Fruit fly (Drosophila melanogaster): Measurements from ENCODE around the gene Cpr65Au.

Gene Cpr65Au

DNA sequence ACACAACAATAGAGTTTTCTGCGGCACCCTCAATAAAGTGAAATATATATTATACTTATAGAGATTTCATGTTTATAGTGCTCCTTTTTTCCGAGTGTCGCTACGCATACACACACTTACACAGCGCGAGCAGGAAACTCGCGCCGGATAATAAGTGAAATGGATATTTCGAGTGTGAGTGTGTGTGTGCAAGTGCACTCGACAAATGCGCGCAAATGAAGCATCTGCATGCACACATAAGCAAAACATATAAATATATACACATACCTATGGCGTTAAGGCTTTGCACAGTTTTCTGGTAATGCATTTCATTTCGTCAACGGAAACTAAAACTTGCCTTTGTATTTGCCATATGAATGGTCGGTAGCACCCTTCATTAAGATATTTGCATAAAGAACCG, 16.4 kb downstream of the Cpr65Au start:
- no peak for TF ChIP-seq CG17801 (GFP tag; optimal IDR thresholded peaks at IDR 0.05; ENCODE audit: partially characterized antibody)

DNA sequence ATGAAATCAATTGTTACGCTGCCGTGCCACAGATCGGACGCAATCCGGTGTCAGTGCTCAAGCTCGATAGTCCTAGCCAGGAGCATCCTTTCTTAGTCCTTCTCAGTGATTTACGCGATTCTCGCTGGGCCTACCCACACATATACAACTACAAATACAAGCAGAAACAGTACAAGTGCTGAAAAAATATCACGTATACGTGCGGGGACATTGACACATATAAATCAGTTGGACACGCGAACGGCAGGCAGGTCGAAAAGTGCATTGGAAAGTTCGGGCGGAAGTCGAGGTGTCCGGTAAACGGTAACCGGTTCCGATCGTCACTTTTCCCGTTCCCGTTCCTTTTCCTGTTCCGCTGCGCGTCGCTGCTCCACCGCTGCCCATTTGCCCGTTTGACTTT, 20.5 kb downstream of the Cpr65Au start:
- TF ChIP-seq CG17801 (GFP tag; optimal IDR thresholded peaks at IDR 0.05; ENCODE audit: partially characterized antibody), result no peak

DNA sequence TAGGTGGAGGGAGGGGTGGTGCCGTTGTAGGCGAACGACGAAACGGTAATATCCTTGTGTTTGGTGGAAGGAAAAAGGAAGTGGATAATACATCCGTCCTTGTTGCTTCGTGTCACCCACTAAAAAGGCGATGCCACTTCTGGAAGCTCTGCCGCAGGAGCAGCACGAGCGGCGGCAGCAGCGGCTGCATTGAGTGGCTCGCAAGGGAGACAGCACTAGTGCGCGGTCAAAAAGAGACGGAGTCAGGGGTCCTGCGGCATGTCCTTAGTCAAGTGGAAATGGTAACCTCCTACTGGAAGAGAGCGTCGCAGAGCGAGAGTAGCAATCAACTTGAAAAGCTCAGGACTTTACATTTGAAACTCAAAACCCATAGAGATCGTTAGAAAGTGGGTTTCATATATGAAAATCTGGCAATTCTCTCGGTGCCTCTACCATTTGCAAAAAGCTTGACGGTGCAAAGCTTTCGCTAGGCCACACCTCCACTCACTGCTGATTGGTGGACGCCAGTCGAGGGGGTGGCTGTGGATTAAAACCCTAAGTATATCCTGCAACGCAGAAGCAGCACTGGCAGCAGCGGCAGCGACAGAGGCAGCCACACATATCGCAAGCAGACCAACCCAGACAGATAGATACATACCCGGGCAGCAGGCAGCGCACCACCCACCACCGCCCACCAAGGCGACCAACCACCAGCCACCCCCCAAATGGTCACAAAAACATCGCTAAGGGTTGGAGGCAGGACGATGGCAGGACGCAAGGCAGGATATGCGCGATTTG, 21.0 kb downstream of the Cpr65Au start:
- no peak for TF ChIP-seq CG17801 (GFP tag; optimal IDR thresholded peaks at IDR 0.05; ENCODE audit: partially characterized antibody)

DNA sequence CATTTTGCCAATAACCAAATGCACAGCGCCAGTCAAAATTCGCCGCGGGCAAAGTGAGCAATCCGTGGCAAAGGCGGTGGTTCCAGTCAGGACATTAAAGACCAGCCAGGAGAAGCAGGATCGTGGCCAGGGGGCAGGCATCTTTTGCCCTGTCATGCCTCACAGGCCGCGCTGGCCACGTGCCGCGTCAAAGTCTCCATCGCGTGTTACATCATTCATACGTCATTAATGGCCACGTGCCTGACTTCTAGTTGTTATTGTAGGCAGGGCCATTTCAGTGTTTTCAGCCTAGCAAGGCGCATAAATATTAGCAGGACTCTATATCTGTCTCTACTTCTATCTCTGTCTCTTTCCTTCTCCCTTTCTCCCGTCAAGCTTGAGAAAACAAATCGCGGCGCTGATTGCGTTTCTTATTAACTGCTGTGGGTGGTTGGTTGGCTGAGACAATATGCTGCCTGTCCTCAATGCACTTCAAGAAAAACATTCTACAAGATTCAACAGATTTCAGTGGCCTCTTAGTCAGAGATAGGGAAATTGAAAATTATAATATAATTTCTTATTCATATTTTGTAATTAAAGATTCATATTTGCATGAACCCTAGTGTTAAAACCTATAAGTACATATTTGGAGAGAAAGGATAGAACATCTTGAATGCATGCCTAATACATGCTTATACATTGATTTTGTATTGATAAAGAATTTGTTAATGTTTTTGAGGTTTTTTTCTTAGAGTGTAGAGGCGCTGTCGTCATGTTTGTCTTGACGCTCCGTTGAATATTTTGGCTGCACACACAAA, 23.4 kb downstream of the Cpr65Au start:
- no peak for TF ChIP-seq CG17801 (GFP tag; optimal IDR thresholded peaks at IDR 0.05; ENCODE audit: partially characterized antibody)

DNA sequence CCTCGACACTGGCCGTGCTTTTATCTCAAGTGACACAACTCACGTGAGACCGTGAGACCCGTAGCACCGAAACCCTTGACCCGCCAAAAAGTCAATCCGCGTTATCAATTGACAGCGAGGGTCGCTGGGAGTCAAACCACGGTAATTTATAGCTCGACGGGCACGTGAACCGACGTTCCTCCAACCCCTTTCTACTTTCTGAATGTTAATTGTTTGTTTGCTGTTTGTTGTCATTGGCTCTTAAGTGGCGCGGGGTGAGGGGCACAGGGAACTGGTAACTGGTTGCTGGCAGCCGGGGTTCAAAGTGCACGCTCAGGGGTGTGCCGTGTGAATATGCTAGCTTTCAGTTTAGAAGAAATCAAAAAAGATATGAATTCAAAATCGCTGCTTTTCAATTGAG, 25.2 kb downstream of the Cpr65Au start:
- no peak for TF ChIP-seq CG17801 (GFP tag; optimal IDR thresholded peaks at IDR 0.05; ENCODE audit: partially characterized antibody)

DNA sequence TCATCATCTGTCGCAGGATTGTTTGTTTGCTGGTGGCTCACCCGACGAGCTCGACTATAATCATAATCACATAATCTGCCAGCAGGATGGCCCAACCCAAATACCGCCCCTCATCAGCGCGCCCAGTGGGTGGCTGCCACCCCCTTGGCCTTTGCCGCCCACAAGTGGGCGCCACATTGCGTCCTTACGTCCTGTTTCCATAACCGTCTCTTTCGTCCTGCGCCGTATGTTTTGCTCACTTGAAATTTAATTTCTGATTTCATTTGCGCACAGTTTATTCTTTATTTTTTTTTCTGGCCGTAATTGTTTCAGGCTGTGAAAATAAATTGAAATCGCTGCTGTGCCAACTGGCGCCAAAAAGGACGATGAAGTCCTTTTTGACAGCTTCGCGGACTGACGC, 26.5 kb downstream of the Cpr65Au start:
- TF ChIP-seq CG17801 (GFP tag; optimal IDR thresholded peaks at IDR 0.05; ENCODE audit: partially characterized antibody), result no peak

DNA sequence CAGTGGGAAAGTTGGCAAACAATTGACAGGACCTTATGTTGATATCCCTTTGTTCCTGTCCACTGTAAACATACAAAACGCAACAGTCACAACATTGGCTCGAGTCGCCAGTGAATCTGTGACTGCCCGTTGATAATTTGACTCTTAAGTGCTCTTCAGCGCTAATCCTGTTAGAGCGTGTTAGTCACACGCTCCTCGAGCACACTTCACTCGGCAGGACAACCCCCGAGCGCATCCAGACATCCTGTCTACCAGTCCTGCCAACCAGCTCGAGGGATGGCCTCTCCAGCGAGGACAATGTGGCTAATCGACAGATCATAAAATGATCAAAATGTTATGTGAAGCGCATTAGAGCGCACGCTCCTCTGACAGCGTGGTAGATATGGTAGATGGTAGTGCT, 27.4 kb downstream of the Cpr65Au start:
- TF ChIP-seq CG17801 (GFP tag; optimal IDR thresholded peaks at IDR 0.05; ENCODE audit: partially characterized antibody), result no peak

DNA sequence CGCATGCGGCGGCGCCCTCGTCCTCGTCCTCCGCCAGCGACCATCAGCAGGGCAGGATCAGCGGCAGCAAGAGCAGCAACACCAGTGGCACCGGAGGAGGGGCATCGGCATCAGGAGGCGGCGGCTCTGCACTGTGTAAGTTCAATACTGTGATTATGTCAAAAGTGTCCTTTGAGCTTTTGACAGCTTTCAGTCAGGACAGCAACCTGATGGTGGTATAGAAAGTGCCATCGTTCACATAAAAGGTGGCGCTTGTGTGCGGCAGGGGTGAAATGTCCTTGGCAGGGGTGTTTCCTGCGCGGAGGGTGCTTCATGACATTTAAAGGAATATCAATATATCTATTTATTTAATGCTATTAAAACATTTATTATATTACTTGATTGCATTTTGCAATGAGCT, 28.3 kb downstream of the Cpr65Au start:
- TF ChIP-seq CG17801 (GFP tag; optimal IDR thresholded peaks at IDR 0.05; ENCODE audit: partially characterized antibody), result no peak

DNA sequence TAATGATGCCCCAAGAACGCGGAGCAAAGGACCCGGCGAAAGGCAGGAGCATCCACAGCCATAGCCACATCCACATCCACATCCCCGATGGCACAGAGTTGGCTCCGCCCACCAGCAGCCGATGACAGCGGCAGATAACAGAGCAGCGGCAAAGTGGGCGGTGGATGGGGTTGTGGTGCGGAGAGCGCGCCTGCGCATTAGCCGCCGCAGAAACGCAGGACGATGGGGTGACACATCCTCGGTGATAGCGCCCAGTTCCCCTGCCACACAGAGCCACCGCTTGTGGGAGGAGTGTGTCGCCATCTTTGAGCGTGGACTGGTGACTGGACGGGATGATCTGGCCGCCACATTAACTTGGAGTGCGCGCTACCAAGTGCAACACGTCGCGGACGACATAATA, 34.6 kb downstream of the Cpr65Au start, which contains the start of gene Ets65A:
TSS of gene Ets65A (plus strand) at position 348 of the 400 bp plus-strand sequence.
- TF ChIP-seq CG17801 (GFP tag; optimal IDR thresholded peaks at IDR 0.05; ENCODE audit: partially characterized antibody), result no peak

DNA sequence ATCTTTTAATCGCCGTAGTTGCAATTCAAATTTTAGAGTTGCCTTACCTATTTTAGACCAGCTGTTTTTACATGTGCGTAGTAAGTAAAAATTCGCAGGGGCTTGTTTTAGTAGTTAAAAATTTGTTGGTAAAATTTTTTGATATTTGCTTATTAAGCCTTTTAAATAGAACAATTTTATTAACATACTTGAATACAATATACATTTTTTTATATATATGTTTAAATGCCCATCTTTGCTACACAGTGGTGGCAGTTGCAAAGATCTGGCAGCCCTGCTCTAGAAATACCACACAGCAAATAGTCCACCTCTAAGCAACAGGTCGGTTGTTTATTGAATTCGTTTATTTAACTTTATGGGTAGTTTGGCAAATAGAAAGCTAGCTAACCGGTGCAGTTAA, 37.2 kb downstream of the Cpr65Au start, which contains the start of the genes CG10467 and loj:
TSS of gene CG10467 (minus strand) at position 51 of the 400 bp plus-strand sequence.
TSS of gene loj (plus strand) at position 291 of the 400 bp plus-strand sequence.
- TF ChIP-seq CG17801 (GFP tag; optimal IDR thresholded peaks at IDR 0.05; ENCODE audit: partially characterized antibody), result peak; percentile 91

DNA sequence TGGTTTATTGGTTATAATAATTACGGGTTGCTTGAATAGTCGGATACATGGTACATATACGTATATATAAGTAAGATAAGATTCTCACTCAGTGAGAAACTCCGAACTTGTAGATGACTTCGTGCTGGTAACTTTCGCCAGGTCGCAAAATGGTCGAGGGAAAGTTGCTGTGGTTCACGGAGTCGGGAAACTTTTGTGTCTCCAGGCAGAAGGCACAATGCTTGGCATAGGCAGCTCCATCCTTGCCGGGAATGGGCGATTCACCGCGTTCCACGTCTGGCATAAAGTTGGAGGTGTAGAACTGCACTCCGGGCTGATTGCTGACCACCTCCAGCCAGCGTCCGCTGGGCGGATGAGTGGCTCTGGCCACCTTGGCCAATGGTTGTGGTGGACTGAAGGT, 38.7 kb downstream of the Cpr65Au start, which contains the start of gene CG10469:
TSS of gene CG10469 (minus strand) at position 101 of the 400 bp plus-strand sequence.
- TF ChIP-seq CG17801 (GFP tag; optimal IDR thresholded peaks at IDR 0.05; ENCODE audit: partially characterized antibody), result no peak

DNA sequence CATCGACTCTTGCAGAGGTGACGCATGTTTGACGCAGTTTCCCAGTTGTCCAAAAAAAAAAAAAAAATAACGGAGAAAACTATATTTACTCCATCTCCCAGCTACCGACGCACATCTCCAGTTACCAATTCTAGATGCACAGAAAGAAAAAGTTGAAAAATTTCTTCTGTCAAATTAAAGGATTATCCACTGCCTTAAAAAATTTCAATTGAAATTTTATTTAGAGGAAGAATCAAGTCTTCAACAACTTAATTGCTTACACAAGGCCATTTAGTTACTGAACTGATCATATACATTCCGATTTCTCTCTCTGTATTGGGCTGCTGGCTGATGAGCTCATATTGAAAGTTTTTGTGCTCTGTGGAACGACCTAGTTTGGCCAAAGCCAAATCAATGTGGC, 45.9 kb downstream of the Cpr65Au start:
- TF ChIP-seq CG17801 (GFP tag; optimal IDR thresholded peaks at IDR 0.05; ENCODE audit: partially characterized antibody), result no peak

DNA sequence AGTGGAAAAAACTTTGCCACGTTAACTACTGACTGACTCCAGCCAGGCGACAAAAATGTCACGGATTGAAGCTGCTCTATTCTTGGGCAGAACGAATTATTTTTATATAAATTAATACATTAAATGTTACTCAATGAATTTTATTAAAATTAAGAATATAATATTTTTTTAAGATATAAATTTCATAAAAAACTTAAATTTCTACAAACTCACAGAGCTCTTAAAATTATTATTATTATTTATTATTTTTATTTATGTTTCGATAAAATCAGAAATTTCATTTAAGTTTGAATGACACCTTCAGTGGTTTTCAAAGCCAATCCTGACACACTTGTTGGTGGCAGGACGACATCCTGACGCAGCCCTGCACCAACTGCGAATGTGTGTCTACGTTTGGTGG, 46.8 kb downstream of the Cpr65Au start:
- no peak for TF ChIP-seq CG17801 (GFP tag; optimal IDR thresholded peaks at IDR 0.05; ENCODE audit: partially characterized antibody)

DNA sequence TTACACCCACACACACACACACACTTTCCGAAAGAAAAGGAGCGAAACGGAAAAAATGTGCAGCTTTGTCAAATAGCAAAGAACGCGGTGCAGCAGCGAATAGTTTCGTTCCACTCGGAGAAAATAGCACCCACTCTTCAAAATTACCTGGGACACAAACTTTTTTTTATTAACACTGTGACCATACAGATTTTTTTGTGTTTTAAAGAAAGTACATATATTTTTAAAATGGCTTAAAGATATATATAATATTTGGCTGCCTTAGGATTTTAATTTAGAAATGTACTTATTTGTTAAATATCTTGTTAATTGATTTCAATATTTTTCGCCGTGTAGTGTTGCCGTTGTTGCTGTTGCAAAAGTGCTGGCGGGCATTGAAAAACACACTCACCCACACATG, 47.5 kb downstream of the Cpr65Au start:
- TF ChIP-seq CG17801 (GFP tag; optimal IDR thresholded peaks at IDR 0.05; ENCODE audit: partially characterized antibody), result no peak

DNA sequence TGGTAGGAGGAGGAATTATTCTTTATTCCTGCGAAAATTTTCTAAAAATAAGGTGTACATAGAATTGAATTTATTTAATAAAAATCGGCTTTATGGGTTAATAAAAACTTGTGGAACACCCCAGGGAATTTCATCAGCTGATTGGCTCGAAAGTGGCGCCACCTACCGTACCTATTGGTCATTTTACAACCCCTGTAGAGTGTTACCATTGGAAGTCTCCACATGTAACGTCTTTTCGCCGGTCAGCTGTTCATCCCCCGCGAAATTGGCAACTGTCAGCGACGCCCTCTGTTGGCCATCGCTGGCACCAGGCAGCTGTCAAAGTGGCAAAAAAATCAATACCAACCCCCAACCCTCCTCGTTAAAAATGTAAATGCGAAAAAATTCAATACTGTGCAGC, 49.3 kb downstream of the Cpr65Au start, which contains the start of gene CG13293:
TSS of gene CG13293 (plus strand) at position 323 of the 400 bp plus-strand sequence.
- no peak for TF ChIP-seq CG17801 (GFP tag; optimal IDR thresholded peaks at IDR 0.05; ENCODE audit: partially characterized antibody)

Measured in ovary, adult (tissue).